Worm (Caenorhabditis elegans): Measurements from ENCODE around the gene C05G5.2.

The C05G5.2 gene

ce11 chrX:14746948-14747347 lies at the start of gene C05G5.2 (continued):
- no peak for TF ChIP-seq ama-1 (optimal IDR thresholded peaks at IDR 0.05)
- no peak for TF ChIP-seq ama-1 (GFP tag; optimal IDR thresholded peaks at IDR 0.05)
- no peak for TF ChIP-seq fkh-3 (tag; optimal IDR thresholded peaks at IDR 0.05)
- no peak for TF ChIP-seq Y79H2A.3 (GFP tag; conservative IDR thresholded peaks at IDR 0.05)
- peak; percentile 95 for TF ChIP-seq dox-1 (GFP tag; IDR thresholded peaks at IDR 0.05)
- TF ChIP-seq somi-1 (GFP tag; optimal IDR thresholded peaks at IDR 0.05): no peak
- TF ChIP-seq pbrm-1 (GFP tag; IDR thresholded peaks at IDR 0.05): 0 out of 2 replicates have a peak, but pooled peaks have one; percentile 40
- TF ChIP-seq nhr-90 (tag; optimal IDR thresholded peaks at IDR 0.05): peak; percentile 50
- TF ChIP-seq zim-3 (tag; optimal IDR thresholded peaks at IDR 0.05): no peak
- TF ChIP-seq F23B12.7 (tag; optimal IDR thresholded peaks at IDR 0.05; ENCODE audit: insufficient read depth): peak; percentile 61
- peak; percentile 66 to 75 for TF ChIP-seq let-607 (tag; optimal IDR thresholded peaks at IDR 0.05)
- TF ChIP-seq madf-8 (GFP tag; conservative IDR thresholded peaks at IDR 0.05): no peak
- TF ChIP-seq ceh-58 (GFP tag; IDR thresholded peaks at IDR 0.05): no peak
- TF ChIP-seq ceh-79 (tag; optimal IDR thresholded peaks at IDR 0.05): no peak
- no peak for TF ChIP-seq ztf-3 (GFP tag; optimal IDR thresholded peaks at IDR 0.05)
- no peak for TF ChIP-seq B0261.1 (tag; optimal IDR thresholded peaks at IDR 0.05)
- no peak for TF ChIP-seq Y56A3A.18 (GFP tag; IDR thresholded peaks at IDR 0.05)
- TF ChIP-seq mxl-1 (tag; optimal IDR thresholded peaks at IDR 0.05): no peak
- TF ChIP-seq F55B11.4 (tag; optimal IDR thresholded peaks at IDR 0.05; ENCODE audit: borderline replicate concordance, insufficient read depth): no peak
- peak; percentile 86 for TF ChIP-seq K11D2.4 (GFP tag; IDR thresholded peaks at IDR 0.05)
- peak; percentile 64 for TF ChIP-seq madf-10 (tag; optimal IDR thresholded peaks at IDR 0.05)
- TF ChIP-seq bed-2 (GFP tag; IDR thresholded peaks at IDR 0.05): no peak
- TF ChIP-seq akir-1 (GFP tag; optimal IDR thresholded peaks at IDR 0.05): no peak
- TF ChIP-seq atf-7 (tag; optimal IDR thresholded peaks at IDR 0.05): peak; percentile 30
- no peak; the same call in 1 of the 2 replicates for TF ChIP-seq B0336.3 (GFP tag; IDR thresholded peaks at IDR 0.05)
- no peak for TF ChIP-seq chd-7 (tag; optimal IDR thresholded peaks at IDR 0.05)
- no peak for TF ChIP-seq aptf-3 (GFP tag; IDR thresholded peaks at IDR 0.05)
- no peak for TF ChIP-seq rpc-1 (optimal IDR thresholded peaks at IDR 0.05)
- TF ChIP-seq rpc-1 (tag; optimal IDR thresholded peaks at IDR 0.05): no peak
- no peak for TF ChIP-seq nhr-179 (tag; optimal IDR thresholded peaks at IDR 0.05)
- TF ChIP-seq let-526 (GFP tag; IDR thresholded peaks at IDR 0.05): 0 out of 2 replicates have a peak, but pooled peaks have one; percentile 18
- peak; percentile 62 for TF ChIP-seq tbp1 (GFP tag; optimal IDR thresholded peaks at IDR 0.05)
- TF ChIP-seq F22D6.2 (tag; optimal IDR thresholded peaks at IDR 0.05): peak; percentile 15
- TF ChIP-seq K12H6.12 (tag; optimal IDR thresholded peaks at IDR 0.05): peak; percentile 84
- no peak for TF ChIP-seq F52B5.7 (tag; optimal IDR thresholded peaks at IDR 0.05)
- TF ChIP-seq ZK185.1 (tag; optimal IDR thresholded peaks at IDR 0.05; ENCODE audit: poor library complexity, severe bottlenecking): peak; percentile 73
- no peak for TF ChIP-seq sdz-38 (tag; optimal IDR thresholded peaks at IDR 0.05)
- peak; percentile 53 for TF ChIP-seq snpc-4 (GFP tag; optimal IDR thresholded peaks at IDR 0.05)
- TF ChIP-seq snpc-4 (tag; optimal IDR thresholded peaks at IDR 0.05): peak; percentile 74 to 83 (median 79)
- TF ChIP-seq hrde-1 (tag; optimal IDR thresholded peaks at IDR 0.05; ENCODE audit: borderline replicate concordance): no peak
- TF ChIP-seq Y67H2A.10 (GFP tag; conservative IDR thresholded peaks at IDR 0.05): no peak
- no peak for TF ChIP-seq madf-3 (GFP tag; IDR thresholded peaks at IDR 0.05)
- no peak for TF ChIP-seq die-1 (tag; optimal IDR thresholded peaks at IDR 0.05)
- no peak for TF ChIP-seq D2030.7 (GFP tag; IDR thresholded peaks at IDR 0.05)
- no peak for TF ChIP-seq hlh-12 (tag; optimal IDR thresholded peaks at IDR 0.05)
- peak in 1 of 3 experiments; percentile 78 for TF ChIP-seq lin-35 (GFP tag; optimal IDR thresholded peaks at IDR 0.05)
- TF ChIP-seq F10E7.11 (tag; optimal IDR thresholded peaks at IDR 0.05): no peak
- TF ChIP-seq lag-1 (GFP tag; IDR thresholded peaks at IDR 0.05): no peak
- no peak for TF ChIP-seq cebp-2 (GFP tag; IDR thresholded peaks at IDR 0.05)
- TF ChIP-seq hmg-1.2 (GFP tag; IDR thresholded peaks at IDR 0.05): peak; percentile 56; the same call in 1 of the 2 replicates

All from whole organism, young adult.